Worm (Caenorhabditis elegans): ENCODE measurements around the gene Y5F2A.4.

Y5F2A.4 gene

DNA sequence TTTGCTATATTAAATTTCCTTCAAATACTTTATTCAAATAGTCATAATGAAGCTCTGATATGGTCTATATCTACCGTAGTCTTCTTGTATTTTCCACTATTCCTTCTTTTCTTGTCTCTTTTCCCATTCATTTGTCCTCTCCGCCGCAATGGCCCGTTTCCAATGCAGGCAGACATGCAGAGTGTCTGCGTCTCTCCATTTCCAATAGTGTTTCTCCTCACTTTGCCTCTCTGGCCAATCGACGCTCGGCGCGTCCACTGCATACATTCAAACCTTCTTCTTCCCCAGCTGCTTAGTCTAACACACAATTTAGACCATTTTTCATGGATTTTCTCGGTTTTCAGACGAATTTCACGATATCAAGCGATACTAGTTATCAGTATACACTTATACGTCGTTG is 46.8 kb upstream of the Y5F2A.4 start:
- TF ChIP-seq unc-39 (tag; optimal IDR thresholded peaks at IDR 0.05) (no peak), unc-62 (GFP tag; optimal IDR thresholded peaks at IDR 0.05) (no peak), elt-1 (tag; optimal IDR thresholded peaks at IDR 0.05) (no peak), blmp-1 (tag; optimal IDR thresholded peaks at IDR 0.05; ENCODE audit: insufficient read depth) (no peak), egl-27 (tag; optimal IDR thresholded peaks at IDR 0.05) (no peak), ceh-16 (tag; optimal IDR thresholded peaks at IDR 0.05) (no peak), nhr-129 (tag; optimal IDR thresholded peaks at IDR 0.05) (peak; percentile 50), sma-9 (GFP tag; optimal IDR thresholded peaks at IDR 0.05) (peak; percentile 1), sma-9 (tag; optimal IDR thresholded peaks at IDR 0.05) (no peak), nhr-237 (tag; optimal IDR thresholded peaks at IDR 0.05) (no peak), mab-5 (tag; optimal IDR thresholded peaks at IDR 0.05) (no peak), nhr-12 (tag; optimal IDR thresholded peaks at IDR 0.05) (no peak), snpc-4 (tag; optimal IDR thresholded peaks at IDR 0.05) (no peak), mbf-1 (tag; optimal IDR thresholded peaks at IDR 0.05) (no peak), ceh-82 (tag; optimal IDR thresholded peaks at IDR 0.05) (no peak), crh-2 (tag; optimal IDR thresholded peaks at IDR 0.05) (no peak), fos-1 (tag; optimal IDR thresholded peaks at IDR 0.05) (no peak), skn-1 (tag; optimal IDR thresholded peaks at IDR 0.05) (no peak), ZK546.5 (tag; optimal IDR thresholded peaks at IDR 0.05) (no peak), gmeb-1 (tag; optimal IDR thresholded peaks at IDR 0.05) (no peak), nhr-6 (tag; optimal IDR thresholded peaks at IDR 0.05) (no peak), C34F6.9 (tag; optimal IDR thresholded peaks at IDR 0.05) (no peak), ama-1 (optimal IDR thresholded peaks at IDR 0.05) (no peak), lsy-2 (tag; optimal IDR thresholded peaks at IDR 0.05) (peak in 1 of 2 experiments; percentile 70), nhr-21 (tag; optimal IDR thresholded peaks at IDR 0.05) (no peak), dmd-4 (tag; optimal IDR thresholded peaks at IDR 0.05) (no peak), alr-1 (tag; optimal IDR thresholded peaks at IDR 0.05) (no peak), nhr-11 (tag; optimal IDR thresholded peaks at IDR 0.05) (no peak), sma-3 (GFP tag; optimal IDR thresholded peaks at IDR 0.05) (no peak), unc-55 (GFP tag; optimal IDR thresholded peaks at IDR 0.05) (peak; percentile 31), lin-11 (tag; optimal IDR thresholded peaks at IDR 0.05) (peak; percentile 16), sem-4 (tag; optimal IDR thresholded peaks at IDR 0.05) (peak; percentile 44), lin-39 (tag; optimal IDR thresholded peaks at IDR 0.05) (no peak), F13H6.1 (tag; optimal IDR thresholded peaks at IDR 0.05) (no peak), aly-2 (tag; optimal IDR thresholded peaks at IDR 0.05) (no peak), nhr-23 (tag; optimal IDR thresholded peaks at IDR 0.05) (no peak), lin-13 (GFP tag; optimal IDR thresholded peaks at IDR 0.05) (no peak), Y55F3AM.14 (GFP tag; optimal IDR thresholded peaks at IDR 0.05) (no peak), zag-1 (tag; optimal IDR thresholded peaks at IDR 0.05) (peak; percentile 38), elt-3 (tag; optimal IDR thresholded peaks at IDR 0.05) (no peak), ztf-4 (tag; optimal IDR thresholded peaks at IDR 0.05) (no peak), R02D3.7 (tag; optimal IDR thresholded peaks at IDR 0.05) (no peak), nhr-77 (tag; optimal IDR thresholded peaks at IDR 0.05) (no peak), mdl-1 (tag; optimal IDR thresholded peaks at IDR 0.05) (no peak), ztf-11 (tag; optimal IDR thresholded peaks at IDR 0.05) (no peak), nhr-25 (tag; optimal IDR thresholded peaks at IDR 0.05) (no peak), nhr-10 (tag; optimal IDR thresholded peaks at IDR 0.05) (no peak), ztf-1 (GFP tag; conservative IDR thresholded peaks at IDR 0.05) (no peak), peb-1 (tag; optimal IDR thresholded peaks at IDR 0.05) (no peak)

DNA sequence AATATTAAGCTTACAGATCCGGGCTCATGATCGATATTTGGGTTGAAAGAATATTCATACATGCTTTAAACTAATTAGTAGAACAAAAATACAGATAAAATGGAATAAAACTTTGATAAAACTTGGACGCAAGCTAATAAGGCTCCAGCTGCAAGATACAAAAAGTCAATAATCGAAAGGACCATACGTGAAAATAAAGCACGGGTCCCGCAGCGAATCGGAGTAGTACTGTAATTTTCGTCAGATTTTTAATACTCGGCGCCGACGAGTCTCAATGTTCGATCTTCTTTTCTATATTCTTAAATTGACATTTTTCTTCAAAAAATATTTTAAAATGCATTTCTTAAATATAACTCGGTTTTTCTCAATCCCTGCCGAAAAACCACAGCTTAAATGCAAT is 46.3 kb upstream of the Y5F2A.4 start, which contains the start of gene spo-11:
spo-11 (minus strand) TSS at position 189 of the 400 bp plus-strand sequence.
- TF ChIP-seq unc-39 (tag; optimal IDR thresholded peaks at IDR 0.05) (no peak), ceh-82 (tag; optimal IDR thresholded peaks at IDR 0.05) (no peak), ama-1 (optimal IDR thresholded peaks at IDR 0.05) (no peak), F13H6.1 (tag; optimal IDR thresholded peaks at IDR 0.05) (no peak), unc-55 (GFP tag; optimal IDR thresholded peaks at IDR 0.05) (no peak), ztf-4 (tag; optimal IDR thresholded peaks at IDR 0.05) (no peak), fos-1 (tag; optimal IDR thresholded peaks at IDR 0.05) (no peak), C34F6.9 (tag; optimal IDR thresholded peaks at IDR 0.05) (no peak), elt-3 (tag; optimal IDR thresholded peaks at IDR 0.05) (no peak)
